Worm (Caenorhabditis elegans) whole organism, L4 larva: Measurements from ENCODE around the gene C46C2.2.
A peak's percentile ranks its signal among the peaks of the same experiment; 100 is the strongest.

ENCODE experiments used
- F37D6.2 ChIP-seq: sonication (generic microtip); optimal IDR thresholded peaks from 2 replicates; lab custom pipeline; 2016; ENCODE audit warnings: mild to moderate bottlenecking, missing genetic modification characterization, missing compliant biosample characterization
- F49E8.2 ChIP-seq: sonication (generic microtip); optimal IDR thresholded peaks from 2 replicates; lab custom pipeline; 2016; ENCODE audit warnings: missing compliant biosample characterization, mild to moderate bottlenecking, missing genetic modification characterization, borderline replicate concordance
- T20F7.1 ChIP-seq: fragments of 200-800 bp; sonication (Bioruptor generic); optimal IDR thresholded peaks from 2 replicates; lab custom pipeline; 2018; ENCODE audit warnings: mild to moderate bottlenecking, missing genetic modification characterization, missing compliant biosample characterization
- Y105C5A.15 ChIP-seq: fragments of 200-800 bp; sonication (Bioruptor generic); IDR thresholded peaks from 2 replicates; pipeline ENCODE4 v1.3.6; 2022; ENCODE audit warnings: missing genetic modification characterization, missing compliant biosample characterization
- Y48G9A.11 ChIP-seq: fragments of 200-800 bp; sonication (Bioruptor generic); IDR thresholded peaks from 2 replicates; pipeline ENCODE4 v1.3.6; 2022; ENCODE audit warnings: missing genetic modification reagents, missing genetic modification characterization, missing compliant biosample characterization
- Y75B8A.6 ChIP-seq: fragments of 200-800 bp; sonication (Bioruptor generic); IDR thresholded peaks from 2 replicates; pipeline ENCODE4 v1.3.6; 2022; ENCODE audit warnings: missing genetic modification reagents, missing genetic modification characterization, missing compliant biosample characterization
- ZK337.2 ChIP-seq: fragments of 200-800 bp; sonication (Bioruptor generic); IDR thresholded peaks from 2 replicates; pipeline ENCODE4 v1.3.6; 2022; ENCODE audit warnings: missing genetic modification reagents, missing genetic modification characterization, missing compliant biosample characterization
- ZK546.5 ChIP-seq, 2 experiments: sonication (generic microtip); optimal IDR thresholded peaks; 2 replicates each; lab custom pipeline; 2017; ENCODE audit warnings: missing biosample characterization in 2 of 2, missing genetic modification characterization in 2 of 2
- aha-1 ChIP-seq: fragments of 150-350 bp; peaks from one replicate; lab custom pipeline; 2014; ENCODE audit warnings: missing biosample characterization, missing genetic modification characterization
- aly-2 ChIP-seq: sonication (generic microtip); optimal IDR thresholded peaks from 2 replicates; lab custom pipeline; 2018; ENCODE audit warnings: missing biosample characterization, missing genetic modification characterization
- arid-1 ChIP-seq: fragments of 200-800 bp; sonication (Bioruptor generic); conservative IDR thresholded peaks from 2 replicates; pipeline ENCODE4 v1.3.6; 2022; ENCODE audit warnings: missing genetic modification reagents, missing genetic modification characterization, missing compliant biosample characterization
- ceh-32 ChIP-seq: sonication (generic microtip); optimal IDR thresholded peaks from 2 replicates; lab custom pipeline; 2016; ENCODE audit warnings: mild to moderate bottlenecking, missing genetic modification characterization, missing compliant biosample characterization; ENCODE audit not compliant: poor library complexity
- daf-16 ChIP-seq, 3 experiments: sonication (generic microtip); optimal IDR thresholded peaks; 2 replicates each; lab custom pipeline; 2016 to 2017; ENCODE audit warnings: missing genetic modification characterization in 3 of 3, missing genetic modification reagents in 3 of 3, mild to moderate bottlenecking in 2 of 3, missing compliant biosample characterization in 2 of 3, missing biosample characterization in 1 of 3, moderate library complexity in 1 of 3
- daf-8 ChIP-seq: fragments of 200-800 bp; sonication (Bioruptor generic); IDR thresholded peaks from 2 replicates; pipeline ENCODE4 v1.3.6; 2022; ENCODE audit warnings: missing genetic modification characterization, missing compliant biosample characterization
- dmd-9 ChIP-seq: fragments of 200-800 bp; sonication (Bioruptor generic); IDR thresholded peaks from 2 replicates; pipeline ENCODE4 v1.3.6; 2022; ENCODE audit warnings: missing genetic modification reagents, missing genetic modification characterization, missing compliant biosample characterization
- fkh-10 ChIP-seq: fragments of 150-350 bp; optimal IDR thresholded peaks from 2 replicates; lab custom pipeline; 2014; ENCODE audit warnings: missing biosample characterization, missing genetic modification reagents, missing genetic modification characterization
- hif-1 ChIP-seq, 2 experiments: sonication (generic microtip); optimal IDR thresholded peaks; 2 replicates each; lab custom pipeline; 2016 to 2017; ENCODE audit warnings: missing compliant biosample characterization in 2 of 2, missing genetic modification characterization in 2 of 2, missing genetic modification reagents in 2 of 2, missing genotype in 2 of 2, mild to moderate bottlenecking in 1 of 2
- hlh-30 ChIP-seq: sonication (generic microtip); optimal IDR thresholded peaks from 2 replicates; lab custom pipeline; 2017; ENCODE audit warnings: antibody characterized with exemption, mild to moderate bottlenecking, missing genetic modification characterization, missing compliant biosample characterization; ENCODE audit not compliant: insufficient read depth
- jun-1 ChIP-seq: fragments of 150-350 bp; optimal IDR thresholded peaks from 2 replicates; lab custom pipeline; 2014; ENCODE audit warnings: missing biosample characterization, missing genetic modification reagents, missing genetic modification characterization
- lin-15B ChIP-seq: fragments of 150-350 bp; sonication (generic microtip); optimal IDR thresholded peaks from 3 replicates; lab custom pipeline; 2014; ENCODE audit warnings: missing biosample characterization, missing genetic modification characterization
- lir-3 ChIP-seq: sonication (generic microtip); optimal IDR thresholded peaks from 2 replicates; lab custom pipeline; 2016; ENCODE audit warnings: mild to moderate bottlenecking, missing genetic modification characterization, missing compliant biosample characterization
- lsy-2 ChIP-seq, 2 experiments: fragments of 150-350 bp in 1 of 2; sonication (generic microtip) in 1 of 2; optimal IDR thresholded peaks; 2 replicates each; lab custom pipeline; 2014 to 2017; ENCODE audit warnings: missing biosample characterization in 2 of 2, missing genetic modification characterization in 2 of 2
- mdl-1 ChIP-seq, 2 experiments: fragments of 150-350 bp in 1 of 2; sonication (generic microtip) in 1 of 2; optimal IDR thresholded peaks; 2 replicates each; lab custom pipeline; 2014 to 2017; ENCODE audit warnings: missing biosample characterization in 2 of 2, missing genetic modification characterization in 2 of 2
- mdt-29 ChIP-seq: fragments of 200-800 bp; sonication (Bioruptor generic); IDR thresholded peaks from 2 replicates; pipeline ENCODE4 v1.3.6; 2022; ENCODE audit warnings: missing genetic modification reagents, missing genetic modification characterization, missing compliant biosample characterization
- mes-2 ChIP-seq: sonication (generic microtip); optimal IDR thresholded peaks from 2 replicates; lab custom pipeline; 2016; ENCODE audit warnings: missing genotype, mild to moderate bottlenecking, missing genetic modification characterization, missing compliant biosample characterization; ENCODE audit not compliant: poor library complexity, severe bottlenecking
- mxl-3 ChIP-seq: fragments of 200-800 bp; sonication (Bioruptor generic); optimal IDR thresholded peaks from 2 replicates; lab custom pipeline; 2018; ENCODE audit warnings: mild to moderate bottlenecking, missing genetic modification characterization, missing compliant biosample characterization
- nhr-237 ChIP-seq: sonication (generic microtip); optimal IDR thresholded peaks from 2 replicates; lab custom pipeline; 2017; ENCODE audit warnings: missing biosample characterization, missing genetic modification characterization
- nhr-25 ChIP-seq: sonication (generic microtip); optimal IDR thresholded peaks from 2 replicates; lab custom pipeline; 2017; ENCODE audit warnings: missing genetic modification characterization, mild to moderate bottlenecking, missing compliant biosample characterization, antibody characterized with exemption, moderate library complexity, borderline replicate concordance; ENCODE audit not compliant: insufficient read depth
- nhr-28 ChIP-seq: fragments of 150-350 bp; optimal IDR thresholded peaks from 2 replicates; lab custom pipeline; 2014; ENCODE audit warnings: missing biosample characterization, missing genetic modification characterization
- nhr-42 ChIP-seq: fragments of 200-800 bp; sonication (Bioruptor generic); IDR thresholded peaks from 2 replicates; pipeline ENCODE4 v1.3.6; 2022; ENCODE audit warnings: missing genetic modification characterization, missing compliant biosample characterization
- pha-4 ChIP-seq, 2 experiments: fragments of 150-350 bp in 1 of 2; fragments of 200-800 bp in 1 of 2; sonication (Bioruptor generic) in 1 of 2; IDR thresholded peaks in 1 of 2; optimal IDR thresholded peaks in 1 of 2; 2 replicates each; pipeline versions ENCODE4 v1.3.6 to Lab custom; 2014 to 2022; ENCODE audit warnings: missing genetic modification characterization in 2 of 2, missing genetic modification reagents in 2 of 2, missing biosample characterization in 1 of 2, missing compliant biosample characterization in 1 of 2
- saeg-2 ChIP-seq: fragments of 200-800 bp; sonication (Bioruptor generic); IDR thresholded peaks from 2 replicates; pipeline ENCODE4 v1.3.6; 2022; ENCODE audit warnings: missing genetic modification reagents, missing genetic modification characterization, missing compliant biosample characterization
- skn-1 ChIP-seq: fragments of 150-350 bp; optimal IDR thresholded peaks from 2 replicates; lab custom pipeline; 2014; ENCODE audit warnings: missing biosample characterization, missing genetic modification characterization
- snpc-1.2 ChIP-seq: fragments of 200-800 bp; sonication (Bioruptor generic); IDR thresholded peaks from 2 replicates; pipeline ENCODE4 v1.3.6; 2022; ENCODE audit warnings: missing genetic modification reagents, missing genetic modification characterization, missing compliant biosample characterization
- snpc-4 ChIP-seq: fragments of 150-350 bp; optimal IDR thresholded peaks from 2 replicates; lab custom pipeline; 2014; ENCODE audit warnings: missing biosample characterization, missing genetic modification characterization
- tra-1 ChIP-seq: fragments of 200-800 bp; sonication (Bioruptor generic); IDR thresholded peaks from 2 replicates; pipeline ENCODE4 v1.3.6; 2022; ENCODE audit warnings: missing genetic modification reagents, missing genetic modification characterization, missing compliant biosample characterization
- unc-130 ChIP-seq: sonication (generic microtip); optimal IDR thresholded peaks from 2 replicates; lab custom pipeline; 2016; ENCODE audit warnings: missing genetic modification reagents, missing genetic modification characterization, missing compliant biosample characterization
- unc-62 ChIP-seq, 3 experiments: fragments of 150-350 bp in 1 of 3; sonication (generic microtip); optimal IDR thresholded peaks in 2 of 3; peaks in 1 of 3; 1 replicate in 1 of 3; 2 replicates in 2 of 3; lab custom pipeline; 2014 to 2017; ENCODE audit warnings: missing biosample characterization in 3 of 3, missing genetic modification characterization in 3 of 3, missing genetic modification reagents in 3 of 3, missing genotype in 1 of 3
- vab-7 ChIP-seq: fragments of 200-800 bp; sonication (Bioruptor generic); IDR thresholded peaks from 2 replicates; pipeline ENCODE4 v1.3.6; 2022; ENCODE audit warnings: missing genetic modification reagents, missing genetic modification characterization, missing compliant biosample characterization
- zfp-2 ChIP-seq: sonication (generic microtip); optimal IDR thresholded peaks from 2 replicates; lab custom pipeline; 2016; ENCODE audit warnings: mild to moderate bottlenecking, missing genetic modification characterization, missing compliant biosample characterization
- zip-11 ChIP-seq: fragments of 200-800 bp; sonication (Bioruptor generic); IDR thresholded peaks from 2 replicates; pipeline ENCODE4 v1.3.6; 2022; ENCODE audit warnings: missing genetic modification characterization, missing compliant biosample characterization
- ztf-11 ChIP-seq: fragments of 150-350 bp; optimal IDR thresholded peaks from 2 replicates; lab custom pipeline; 2014; ENCODE audit warnings: missing biosample characterization, missing genetic modification characterization
- ztf-7 ChIP-seq: fragments of 150-350 bp; optimal IDR thresholded peaks from 2 replicates; lab custom pipeline; 2014; ENCODE audit warnings: missing biosample characterization, missing genetic modification characterization

Gene C46C2.2

ce11 chrIV:9191183-9191582, 26.3 kb upstream of the C46C2.2 start (continued):
- TF ChIP-seq nhr-25 (tag; lab: Kevin White, UChicago) (no peak), snpc-1.2 (GFP tag; lab: Robert Waterston, UW) (no peak; the same call in 1 of the 2 replicates), ztf-11 (tag; lab: Kevin White, UChicago) (no peak), lsy-2 (tag; optimal IDR thresholded peaks at IDR 0.05; lab: Kevin White, UChicago) (no peak), unc-62 (GFP tag; optimal IDR thresholded peaks at IDR 0.05 in 1 of 2; lab: Kevin White, UChicago) (peak in 1 of 2 experiments; percentile 91), unc-62 (tag; optimal IDR thresholded peaks at IDR 0.05; lab: Kevin White, UChicago) (no peak), nhr-28 (tag; lab: Kevin White, UChicago) (peak; percentile 59), mdt-29 (GFP tag; lab: Robert Waterston, UW) (peak; percentile 45; the same call in 1 of the 2 replicates), hlh-30 (tag; lab: Kevin White, UChicago) (no peak), Y105C5A.15 (GFP tag; lab: Robert Waterston, UW) (peak; percentile 83), saeg-2 (0 out of 2 replicates have a peak, but pooled peaks have one; percentile 29), zfp-2 (tag; lab: Kevin White, UChicago) (peak; percentile 29), Y75B8A.6 (no peak; the same call in 1 of the 2 replicates), mes-2 (tag; lab: Kevin White, UChicago) (peak; percentile 88), mxl-3 (GFP tag; lab: Kevin White, UChicago) (peak; percentile 90), skn-1 (no peak), ceh-32 (tag; lab: Kevin White, UChicago) (no peak), ztf-7 (tag; lab: Kevin White, UChicago) (peak; percentile 62), tra-1 (GFP tag; lab: Robert Waterston, UW) (peak; percentile 75), hif-1 (tag; optimal IDR thresholded peaks at IDR 0.05; lab: Kevin White, UChicago) (no peak), zip-11 (GFP tag; lab: Robert Waterston, UW) (peak; percentile 81; the same call in 1 of the 2 replicates), nhr-42 (no peak), jun-1 (tag; lab: Kevin White, UChicago) (no peak), dmd-9 (GFP tag; lab: Robert Waterston, UW) (peak; percentile 70; the same call in 1 of the 2 replicates), snpc-4 (tag; lab: Kevin White, UChicago) (no peak), mdl-1 (tag; optimal IDR thresholded peaks at IDR 0.05; lab: Kevin White, UChicago) (peak in 1 of 2 experiments; percentile 71), pha-4 (GFP tag; IDR thresholded peaks at IDR 0.05; lab: Robert Waterston, UW) (peak; percentile 81), pha-4 (tag; optimal IDR thresholded peaks at IDR 0.05; lab: Kevin White, UChicago) (no peak), aly-2 (tag; lab: Kevin White, UChicago) (no peak), Y48G9A.11 (GFP tag; lab: Robert Waterston, UW) (peak; percentile 56; the same call in 1 of the 2 replicates), ZK337.2 (GFP tag; lab: Robert Waterston, UW) (peak; percentile 76), lir-3 (tag; lab: Kevin White, UChicago) (peak; percentile 46), daf-16 (GFP tag; optimal IDR thresholded peaks at IDR 0.05; lab: Kevin White, UChicago) (peak; percentile 17 to 89), daf-16 (tag; optimal IDR thresholded peaks at IDR 0.05; lab: Kevin White, UChicago) (no peak), F49E8.2 (tag; lab: Kevin White, UChicago) (peak; percentile 45), ZK546.5 (tag; optimal IDR thresholded peaks at IDR 0.05; lab: Kevin White, UChicago) (no peak), lin-15B (tag; lab: Kevin White, UChicago) (no peak), aha-1 (peak; percentile 87), F37D6.2 (tag; lab: Kevin White, UChicago) (peak; percentile 12), vab-7 (GFP tag; lab: Robert Waterston, UW) (peak; percentile 89), arid-1 (GFP tag; lab: Robert Waterston, UW) (peak; percentile 81), nhr-237 (tag; lab: Kevin White, UChicago) (no peak), fkh-10 (GFP tag; lab: Kevin White, UChicago) (peak; percentile 40), T20F7.1 (GFP tag; lab: Kevin White, UChicago) (peak; percentile 79), daf-8 (GFP tag; lab: Robert Waterston, UW) (0 out of 2 replicates have a peak, but pooled peaks have one; percentile 51), unc-130 (GFP tag; lab: Kevin White, UChicago) (peak; percentile 66)
- TF ChIP-seq, all 104 proteins: peak for 46
